Worm (Caenorhabditis elegans) whole organism, dauer: ENCODE measurements around the gene C54E4.4.

Experiments
- unc-62 ChIP-seq: sonication (generic microtip); optimal IDR thresholded peaks from 2 replicates; lab custom pipeline; 2017; ENCODE audit warnings: missing biosample characterization, missing genetic modification reagents, missing genetic modification characterization

Gene C54E4.4

ce11 chrIV:2137478-2137877 is 30.9 kb downstream of the C54E4.4 start:
- no peak for TF ChIP-seq unc-62 (GFP tag; lab: Kevin White, UChicago)

DNA sequence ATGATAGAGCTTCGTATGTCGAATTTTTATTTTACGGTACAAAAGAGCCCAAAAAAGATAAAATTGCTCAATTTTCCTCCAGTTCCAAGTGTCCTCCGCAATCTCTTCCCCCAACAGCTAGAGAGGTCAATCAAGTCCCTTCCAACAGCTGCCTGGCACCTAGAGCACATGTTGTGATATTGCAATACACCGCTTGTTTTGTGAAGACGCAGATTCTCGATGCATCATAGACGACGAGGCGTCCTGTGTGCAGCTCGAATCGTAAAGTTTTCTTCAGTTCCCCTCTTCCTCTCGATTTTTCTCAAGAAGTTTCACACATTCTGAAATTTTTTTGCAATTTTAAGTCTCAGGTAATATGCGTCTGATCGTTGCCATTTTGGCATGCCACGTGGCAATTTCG is 31.8 kb downstream of the C54E4.4 start, which contains the start of gene test-1:
Gene test-1 (plus strand): TSS at position 345 of the 400 bp plus-strand sequence.
- TF ChIP-seq unc-62 (GFP tag; lab: Kevin White, UChicago): no peak

- TF ChIP-seq unc-62 (GFP tag; lab: Kevin White, UChicago): no peak
These were observed 34.9 kb downstream of the C54E4.4 start, which contains the start of gene C23H5.12 for ce11 chrIV:2133431-2133940. TSS of gene C23H5.12 (plus strand) at chrIV:2133481.

DNA sequence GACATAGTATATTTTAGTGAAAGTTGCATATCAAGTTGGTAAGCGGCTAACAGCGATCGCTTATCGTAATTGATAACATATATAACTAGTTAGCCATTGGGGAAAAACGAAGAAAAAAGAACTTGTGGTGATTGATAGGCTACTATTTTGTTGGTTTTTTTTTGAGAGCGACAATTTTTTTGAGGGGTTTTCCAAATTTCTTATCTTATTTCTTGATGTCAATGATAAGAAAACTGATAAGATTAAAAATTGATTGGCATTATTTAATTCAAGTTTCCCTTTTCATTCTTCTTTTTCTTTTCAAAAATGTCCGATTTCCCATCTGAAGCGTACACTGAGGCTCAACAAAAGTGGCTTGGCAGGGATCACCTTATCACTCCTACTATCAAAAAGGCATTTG is 37.7 kb downstream of the C54E4.4 start, which contains the start of gene prmt-6:
Gene prmt-6 (plus strand): TSS at position 252 of the 400 bp plus-strand sequence.
- TF ChIP-seq unc-62 (GFP tag; lab: Kevin White, UChicago): no peak

DNA sequence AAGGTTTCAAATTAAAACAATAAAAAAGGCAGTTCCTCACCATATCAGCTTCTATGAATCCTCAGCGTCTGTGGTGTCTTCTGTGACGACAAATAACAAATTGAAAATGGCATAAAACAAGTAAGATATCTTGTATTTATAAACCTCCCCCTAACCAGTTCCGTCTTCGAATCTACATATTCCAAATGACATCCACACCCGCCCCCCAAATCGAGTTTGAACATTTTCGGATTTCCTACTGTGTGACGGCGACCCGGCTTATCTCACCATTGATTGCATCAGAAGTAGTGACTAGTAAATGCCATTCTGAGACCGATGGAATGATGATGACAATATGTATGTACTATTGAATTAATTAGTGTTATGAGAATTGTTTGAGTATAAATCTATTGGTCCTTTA is 39.7 kb downstream of the C54E4.4 start, which contains the start of gene grl-20:
Gene grl-20 (minus strand): TSS at position 101 of the 400 bp plus-strand sequence.
- TF ChIP-seq unc-62 (GFP tag; lab: Kevin White, UChicago): no peak

ce11 chrIV:2127375-2127774 is 41.0 kb downstream of the C54E4.4 start:
- no peak for TF ChIP-seq unc-62 (GFP tag; lab: Kevin White, UChicago)

ce11 chrIV:2122488-2122887 is 45.9 kb downstream of the C54E4.4 start, which contains the start of gene glb-7:
TSS of gene glb-7 (plus strand) at chrIV:2122788.
- TF ChIP-seq unc-62 (GFP tag; lab: Kevin White, UChicago): no peak

- TF ChIP-seq unc-62 (GFP tag; lab: Kevin White, UChicago): no peak
These were observed 51.1 kb downstream of the C54E4.4 start for ce11 chrIV:2117268-2117667.

ce11 chrIV:2114337-2114736 is 54.1 kb downstream of the C54E4.4 start, which contains the start of gene xbx-4:
TSS of gene xbx-4 (plus strand) at chrIV:2114637.
- no peak for TF ChIP-seq unc-62 (GFP tag; lab: Kevin White, UChicago)

DNA sequence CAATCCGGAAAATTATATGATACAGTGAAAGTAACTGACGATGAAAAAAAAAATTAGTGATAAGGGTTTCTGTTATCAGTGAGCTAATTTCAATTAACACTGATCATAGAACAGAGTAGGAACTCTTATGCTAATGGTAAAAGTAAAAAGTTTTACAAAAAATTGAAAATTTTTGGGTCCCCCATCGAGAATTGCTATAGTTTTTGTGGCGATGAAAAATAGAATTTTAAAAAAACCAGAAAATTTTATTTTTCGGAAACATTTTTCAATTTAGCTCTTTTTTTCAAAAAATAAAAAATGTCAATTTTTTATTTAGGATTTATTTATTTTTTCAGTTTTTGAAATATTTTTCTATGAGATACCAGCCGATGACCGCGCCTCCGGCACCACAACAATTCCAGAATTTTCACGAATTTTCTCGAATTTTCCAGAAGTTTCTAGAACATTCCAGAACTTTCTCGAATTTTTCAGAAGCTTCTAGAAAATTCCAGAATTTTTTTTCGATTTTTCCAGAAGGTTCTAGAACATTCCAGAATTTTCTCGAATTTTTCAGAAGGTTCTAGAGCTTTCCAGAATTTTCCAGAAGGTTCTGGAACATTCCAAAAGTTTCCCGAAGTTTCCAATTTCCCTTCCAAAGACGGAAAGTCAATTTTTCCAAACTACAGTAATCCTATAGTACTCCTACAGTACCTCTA is 54.9 kb downstream of the C54E4.4 start, which contains the start of gene C23H5.8:
Gene C23H5.8 (minus strand): TSS at position 51 of the 695 bp plus-strand sequence.
- no peak for TF ChIP-seq unc-62 (GFP tag; lab: Kevin White, UChicago)

DNA sequence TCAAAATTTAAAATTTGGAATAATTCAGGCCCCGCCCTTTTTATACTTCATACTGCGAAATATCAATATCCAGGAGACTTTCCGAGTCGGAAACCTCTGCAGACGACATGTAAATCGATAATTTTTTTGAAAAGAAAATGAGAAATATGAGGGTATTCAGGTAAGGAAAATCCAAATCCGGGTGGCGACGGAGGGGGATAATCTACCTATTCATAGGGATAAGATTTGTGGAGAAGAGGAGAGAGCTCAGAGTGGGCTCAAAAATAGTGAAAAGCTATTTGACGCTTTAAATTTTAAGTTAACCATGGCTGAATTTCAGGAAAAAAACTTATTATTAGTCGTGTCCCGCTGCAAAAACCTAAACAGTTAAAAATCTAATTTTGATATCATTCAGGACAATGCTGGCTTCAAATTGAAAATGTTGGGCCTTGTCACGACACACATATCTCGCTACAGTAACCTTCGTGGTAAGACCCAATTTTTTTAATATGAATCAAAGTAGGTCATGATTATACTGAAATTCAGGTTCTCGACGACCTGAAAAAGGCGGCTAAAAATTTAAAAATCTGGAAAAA is 57.0 kb downstream of the C54E4.4 start, which contains the start of gene che-6:
Gene che-6 (minus strand): TSS at position 109 of the 575 bp plus-strand sequence.
- TF ChIP-seq unc-62 (GFP tag; lab: Kevin White, UChicago): no peak
